Fruit fly (Drosophila melanogaster) whole organism, wandering third instar larva: ENCODE measurements around the gene CG6959.

ENCODE experiments used
- Abd-B ChIP-seq: fragments of >200 bp; optimal IDR thresholded peaks from 2 replicates; lab custom pipeline; 2017; ENCODE audit warnings: missing biosample characterization, missing genetic modification characterization
- CG32264 ChIP-seq: fragments of 200-800 bp; sonication (Bioruptor generic); optimal IDR thresholded peaks from 2 replicates; lab custom pipeline; 2016; ENCODE audit warnings: missing biosample characterization, missing genetic modification characterization
- CG9705 ChIP-seq: fragments of 200-800 bp; sonication (Bioruptor generic); optimal IDR thresholded peaks from 2 replicates; lab custom pipeline; 2018; ENCODE audit warnings: missing biosample characterization, mild to moderate bottlenecking, missing genetic modification characterization
- CrebA ChIP-seq: fragments of 200-800 bp; sonication (Bioruptor generic); optimal IDR thresholded peaks from 2 replicates; lab custom pipeline; 2016; ENCODE audit warnings: missing biosample characterization, mild to moderate bottlenecking, missing genetic modification characterization, borderline replicate concordance
- Dfd ChIP-seq: fragments of >200 bp; optimal IDR thresholded peaks from 2 replicates; lab custom pipeline; 2017; ENCODE audit warnings: missing biosample characterization, missing genetic modification characterization
- Dif ChIP-seq: fragments of 200-275, 200-300 bp; sonication (Bioruptor generic); optimal IDR thresholded peaks from 2 replicates; lab custom pipeline; 2018; ENCODE audit warnings: missing biosample characterization, missing genetic modification characterization; ENCODE audit not compliant: partially characterized antibody
- GATAd ChIP-seq: sonication (Bioruptor generic); optimal IDR thresholded peaks from 2 replicates; lab custom pipeline; 2016; ENCODE audit warnings: missing biosample characterization, missing genetic modification characterization
- HLH106 ChIP-seq: fragments of 200-800 bp; optimal IDR thresholded peaks from 3 replicates; lab custom pipeline; 2019; ENCODE audit warnings: missing biosample characterization, mild to moderate bottlenecking, missing genetic modification characterization, moderate library complexity
- Hnf4 ChIP-seq: fragments of 200-800 bp; sonication (Bioruptor generic); optimal IDR thresholded peaks from 2 replicates; lab custom pipeline; 2016; ENCODE audit warnings: missing biosample characterization, mild to moderate bottlenecking, missing genetic modification characterization
- Hr78 ChIP-seq: fragments of >200 bp; optimal IDR thresholded peaks from 2 replicates; lab custom pipeline; 2017; ENCODE audit warnings: missing biosample characterization, missing genetic modification characterization
- Hr83 ChIP-seq: fragments of 200-300 bp; sonication (Bioruptor generic); optimal IDR thresholded peaks from 2 replicates; lab custom pipeline; 2016; ENCODE audit warnings: missing biosample characterization, mild to moderate bottlenecking, missing genetic modification characterization, moderate library complexity; ENCODE audit not compliant: poor library complexity, severe bottlenecking
- Jra ChIP-seq: sonication (Bioruptor generic); optimal IDR thresholded peaks from 2 replicates; lab custom pipeline; 2016; ENCODE audit warnings: missing biosample characterization, missing genetic modification characterization
- Mio ChIP-seq: sonication (Bioruptor generic); optimal IDR thresholded peaks from 2 replicates; lab custom pipeline; 2016; ENCODE audit warnings: missing biosample characterization, missing genetic modification characterization
- Myc ChIP-seq: fragments of >200 bp; optimal IDR thresholded peaks from 2 replicates; lab custom pipeline; 2017
- N ChIP-seq: fragments of >200 bp; optimal IDR thresholded peaks from 2 replicates; lab custom pipeline; 2018; ENCODE audit warnings: missing biosample characterization, missing external identifiers, missing genetic modification characterization
- OdsH ChIP-seq: fragments of 200-800 bp; sonication (Bioruptor generic); optimal IDR thresholded peaks from 2 replicates; lab custom pipeline; 2016; ENCODE audit warnings: missing biosample characterization, mild to moderate bottlenecking, missing genetic modification characterization
- Rel ChIP-seq, 2 experiments: fragments of 200-800 bp; sonication (Bioruptor generic) in 1 of 2; optimal IDR thresholded peaks; 2 replicates in 1 of 2; 3 replicates in 1 of 2; lab custom pipeline; 2016 to 2019; ENCODE audit warnings: mild to moderate bottlenecking in 2 of 2, missing biosample characterization in 2 of 2, missing genetic modification characterization in 2 of 2, moderate library complexity in 1 of 2
- Sp1 ChIP-seq: fragments of 200-800 bp; sonication (Bioruptor generic); optimal IDR thresholded peaks from 3 replicates; lab custom pipeline; 2019; ENCODE audit warnings: missing biosample characterization, mild to moderate bottlenecking, missing genetic modification characterization, moderate library complexity
- Vsx2 ChIP-seq: fragments of 200-300, 225-300 bp; sonication (Bioruptor generic); optimal IDR thresholded peaks from 2 replicates; lab custom pipeline; 2018; ENCODE audit warnings: missing biosample characterization, missing genetic modification characterization; ENCODE audit not compliant: partially characterized antibody
- br ChIP-seq: fragments of 200-800 bp; sonication (Bioruptor generic); optimal IDR thresholded peaks from 2 replicates; lab custom pipeline; 2016; ENCODE audit warnings: missing biosample characterization, missing genetic modification characterization
- brk ChIP-seq: fragments of 200-800 bp; sonication (Bioruptor generic); optimal IDR thresholded peaks from 2 replicates; lab custom pipeline; 2016; ENCODE audit warnings: missing biosample characterization, mild to moderate bottlenecking, missing genetic modification characterization
- dl ChIP-seq, 2 experiments: fragments of 175-275, 200-275 bp in 1 of 2; fragments of 200-275 bp in 1 of 2; sonication (Bioruptor generic); optimal IDR thresholded peaks; lab custom pipeline; 2018; ENCODE audit warnings: mild to moderate bottlenecking in 2 of 2, missing biosample characterization in 2 of 2, missing genetic modification characterization in 2 of 2, moderate library complexity in 2 of 2; ENCODE audit not compliant: partially characterized antibody in 2 of 2, insufficient read depth in 1 of 2
- dmrt93B ChIP-seq: fragments of 200-800 bp; sonication (Bioruptor generic); optimal IDR thresholded peaks from 2 replicates; lab custom pipeline; 2018; ENCODE audit warnings: missing biosample characterization, mild to moderate bottlenecking, missing genetic modification characterization
- dsf ChIP-seq: sonication (Bioruptor generic); optimal IDR thresholded peaks from 2 replicates; lab custom pipeline; 2016; ENCODE audit warnings: missing biosample characterization, missing genetic modification characterization, borderline replicate concordance
- ey ChIP-seq: fragments of 200-800 bp; sonication (Bioruptor generic); optimal IDR thresholded peaks from 2 replicates; lab custom pipeline; 2016; ENCODE audit warnings: missing biosample characterization, missing genetic modification characterization
- foxo ChIP-seq, 2 experiments: fragments of 200-800 bp; sonication (Bioruptor generic); optimal IDR thresholded peaks; 2 replicates in 1 of 2; 3 replicates in 1 of 2; lab custom pipeline; 2016 to 2017; ENCODE audit warnings: missing biosample characterization in 2 of 2, missing genetic modification characterization in 2 of 2
- fru ChIP-seq: fragments of 200-800 bp; sonication (Bioruptor generic); optimal IDR thresholded peaks from 3 replicates; lab custom pipeline; 2016; ENCODE audit warnings: missing biosample characterization, mild to moderate bottlenecking, missing genetic modification characterization
- h ChIP-seq: fragments of 200-800 bp; sonication (Bioruptor generic); optimal IDR thresholded peaks from 3 replicates; lab custom pipeline; 2016; ENCODE audit warnings: missing biosample characterization, mild to moderate bottlenecking, missing genetic modification characterization
- jim ChIP-seq: fragments of 175-275, 200-325 bp; sonication (Bioruptor generic); optimal IDR thresholded peaks from 2 replicates; lab custom pipeline; 2016; ENCODE audit warnings: missing biosample characterization, mild to moderate bottlenecking, missing genetic modification characterization
- lola ChIP-seq: fragments of >200 bp; optimal IDR thresholded peaks from 2 replicates; lab custom pipeline; 2017; ENCODE audit warnings: missing biosample characterization, missing genetic modification characterization
- pan ChIP-seq: fragments of >200 bp; optimal IDR thresholded peaks from 2 replicates; lab custom pipeline; 2017
- psq ChIP-seq: fragments of 200-800 bp; sonication (Bioruptor generic); optimal IDR thresholded peaks from 3 replicates; lab custom pipeline; 2017; ENCODE audit warnings: missing biosample characterization, mild to moderate bottlenecking, missing genetic modification characterization, moderate library complexity
- rgr ChIP-seq: fragments of 200-800 bp; sonication (Bioruptor generic); optimal IDR thresholded peaks from 3 replicates; lab custom pipeline; 2016; ENCODE audit warnings: missing biosample characterization, mild to moderate bottlenecking, missing genetic modification characterization
- sv ChIP-seq: fragments of 200-800 bp; sonication (Bioruptor generic); optimal IDR thresholded peaks from 3 replicates; lab custom pipeline; 2016; ENCODE audit warnings: missing biosample characterization, missing genetic modification characterization
- tai ChIP-seq: sonication (Bioruptor generic); optimal IDR thresholded peaks from 2 replicates; lab custom pipeline; 2016; ENCODE audit warnings: missing biosample characterization, missing genetic modification characterization
- usp ChIP-seq: fragments of >200 bp; optimal IDR thresholded peaks from 2 replicates; lab custom pipeline; 2017; ENCODE audit warnings: missing biosample characterization, missing genetic modification characterization
- woc ChIP-seq: sonication (Bioruptor generic); optimal IDR thresholded peaks from 2 replicates; lab custom pipeline; 2016; ENCODE audit warnings: missing biosample characterization, mild to moderate bottlenecking, missing genetic modification characterization

The CG6959 gene

DNA sequence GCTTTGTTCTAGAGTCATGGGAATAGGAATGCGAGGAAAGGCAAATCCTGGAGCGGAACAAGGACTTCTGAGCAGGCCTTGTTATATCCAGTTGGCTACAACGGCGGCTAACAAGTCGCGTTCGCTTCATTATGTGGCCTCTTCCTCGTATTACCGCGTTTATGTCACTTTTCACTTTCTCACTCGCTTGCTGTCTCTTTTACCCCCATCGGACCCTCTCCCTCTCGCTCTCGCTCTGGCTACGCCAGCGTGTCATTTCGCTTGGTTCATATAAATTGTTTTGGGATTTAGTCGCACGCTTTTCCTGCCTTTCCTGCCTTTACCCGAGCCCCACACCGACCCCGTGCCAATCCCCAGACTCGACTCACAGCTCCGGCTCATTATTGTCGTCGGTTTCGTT, 13.0 kb downstream of the CG6959 start:
- TF ChIP-seq Abd-B = no peak
- no peak for TF ChIP-seq jim
- TF ChIP-seq usp (GFP tag; lab: Kevin White, UChicago) = no peak
- no peak for TF ChIP-seq GATAd (GFP tag; lab: Kevin White, UChicago)
- TF ChIP-seq Sp1 (GFP tag; lab: Kevin White, UChicago) = no peak
- no peak for TF ChIP-seq psq (GFP tag; lab: Kevin White, UChicago)
- no peak for TF ChIP-seq Vsx2 (GFP tag; lab: Kevin White, UChicago)
- TF ChIP-seq rgr (GFP tag; lab: Kevin White, UChicago) = no peak
- TF ChIP-seq Mio (GFP tag; lab: Kevin White, UChicago) = no peak
- no peak for TF ChIP-seq Dif (GFP tag; lab: Kevin White, UChicago)
- TF ChIP-seq N (GFP tag; lab: Kevin White, UChicago) = no peak
- TF ChIP-seq HLH106 (tag; lab: Kevin White, UChicago) = no peak
- no peak for TF ChIP-seq brk (GFP tag; lab: Kevin White, UChicago)
- TF ChIP-seq tai (GFP tag; lab: Kevin White, UChicago) = no peak
- TF ChIP-seq Hnf4 (GFP tag; lab: Kevin White, UChicago) = no peak
- no peak for TF ChIP-seq lola (GFP tag; lab: Kevin White, UChicago)
- no peak for TF ChIP-seq Hr78 (GFP tag; lab: Kevin White, UChicago)
- TF ChIP-seq ey (GFP tag; lab: Kevin White, UChicago) = no peak
- no peak for TF ChIP-seq dl (GFP tag; optimal IDR thresholded peaks at IDR 0.05; lab: Kevin White, UChicago; ENCODE audit: insufficient read depth in 1 of 2, partially characterized antibody in 2 of 2)
- no peak for TF ChIP-seq pan (lab: Kevin White, UChicago)

- TF ChIP-seq rgr (GFP tag; lab: Kevin White, UChicago) (peak; percentile 1), Sp1 (GFP tag; lab: Kevin White, UChicago) (no peak)
Measured at dm6 chr3R:11855156-11855555, 14.1 kb downstream of the CG6959 start.

DNA sequence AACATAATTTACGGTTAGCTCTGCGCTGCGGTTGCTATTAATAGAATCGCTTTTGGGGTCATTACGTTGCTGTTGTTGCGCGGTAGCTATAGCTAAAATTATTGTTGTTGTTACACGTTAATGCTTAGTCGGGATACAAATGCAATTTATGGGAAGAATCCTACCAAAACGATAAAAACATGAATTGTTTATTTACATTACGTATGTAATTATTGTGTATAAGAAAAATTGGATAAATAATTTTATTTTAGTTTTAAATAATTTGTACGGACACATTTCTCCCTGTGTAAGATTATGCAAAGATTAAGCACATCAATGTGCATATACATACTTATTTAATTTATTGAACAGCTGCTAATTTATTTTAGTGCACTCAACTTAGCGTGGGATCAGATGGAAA, 17.3 kb downstream of the CG6959 start:
- TF ChIP-seq h (GFP tag; lab: Kevin White, UChicago) = no peak
- no peak for TF ChIP-seq brk (GFP tag; lab: Kevin White, UChicago)
- TF ChIP-seq Abd-B = no peak
- TF ChIP-seq Rel (GFP tag; optimal IDR thresholded peaks at IDR 0.05; lab: Kevin White, UChicago) = no peak
- TF ChIP-seq Rel (tag; optimal IDR thresholded peaks at IDR 0.05; lab: Kevin White, UChicago) = no peak
- TF ChIP-seq Vsx2 (GFP tag; lab: Kevin White, UChicago) = no peak
- TF ChIP-seq foxo (GFP tag; optimal IDR thresholded peaks at IDR 0.05; lab: Kevin White, UChicago) = no peak
- no peak for TF ChIP-seq Mio (GFP tag; lab: Kevin White, UChicago)
- TF ChIP-seq lola (GFP tag; lab: Kevin White, UChicago) = no peak
- no peak for TF ChIP-seq dsf (GFP tag; lab: Kevin White, UChicago)
- TF ChIP-seq Jra = no peak
- no peak for TF ChIP-seq tai (GFP tag; lab: Kevin White, UChicago)
- TF ChIP-seq Sp1 (GFP tag; lab: Kevin White, UChicago) = no peak
- TF ChIP-seq fru (GFP tag; lab: Kevin White, UChicago) = no peak
- no peak for TF ChIP-seq dl (GFP tag; optimal IDR thresholded peaks at IDR 0.05; lab: Kevin White, UChicago; ENCODE audit: insufficient read depth in 1 of 2, partially characterized antibody in 2 of 2)
- TF ChIP-seq dmrt93B (GFP tag; lab: Kevin White, UChicago) = no peak

dm6 chr3R:11850917-11851897, 18.1 kb downstream of the CG6959 start:
- TF ChIP-seq tai (GFP tag; lab: Kevin White, UChicago) = no peak
- no peak for TF ChIP-seq Dfd
- TF ChIP-seq OdsH = peak; percentile 5
- no peak for TF ChIP-seq Hnf4 (GFP tag; lab: Kevin White, UChicago)
- TF ChIP-seq Sp1 (GFP tag; lab: Kevin White, UChicago) = peak; percentile 37
- TF ChIP-seq brk (GFP tag; lab: Kevin White, UChicago) = no peak
- TF ChIP-seq Hr83 (GFP tag; lab: Kevin White, UChicago) = no peak
- no peak for TF ChIP-seq dsf (GFP tag; lab: Kevin White, UChicago)
- no peak for TF ChIP-seq dmrt93B (GFP tag; lab: Kevin White, UChicago)
- no peak for TF ChIP-seq CG32264 (GFP tag; lab: Kevin White, UChicago)
- TF ChIP-seq Dif (GFP tag; lab: Kevin White, UChicago) = no peak
- peak; percentile 48 for TF ChIP-seq ey (GFP tag; lab: Kevin White, UChicago)
- no peak for TF ChIP-seq Myc (lab: Kevin White, UChicago)
- TF ChIP-seq br (GFP tag; lab: Kevin White, UChicago) = peak; percentile 15
- no peak for TF ChIP-seq dl (GFP tag; optimal IDR thresholded peaks at IDR 0.05; lab: Kevin White, UChicago; ENCODE audit: insufficient read depth in 1 of 2, partially characterized antibody in 2 of 2)
- peak; percentile 52 for TF ChIP-seq sv
- TF ChIP-seq rgr (GFP tag; lab: Kevin White, UChicago) = peak; percentile 10
- TF ChIP-seq Hr78 (GFP tag; lab: Kevin White, UChicago) = no peak
- TF ChIP-seq Rel (GFP tag; optimal IDR thresholded peaks at IDR 0.05; lab: Kevin White, UChicago) = no peak
- TF ChIP-seq Rel (tag; optimal IDR thresholded peaks at IDR 0.05; lab: Kevin White, UChicago) = no peak
- TF ChIP-seq GATAd (GFP tag; lab: Kevin White, UChicago) = no peak
- peak; percentile 43 for TF ChIP-seq HLH106 (tag; lab: Kevin White, UChicago)
- TF ChIP-seq CrebA (GFP tag; lab: Kevin White, UChicago) = no peak
- no peak for TF ChIP-seq CG9705
- TF ChIP-seq Mio (GFP tag; lab: Kevin White, UChicago) = no peak
- no peak for TF ChIP-seq jim
- TF ChIP-seq Jra = no peak
- peak; percentile 21 for TF ChIP-seq woc (GFP tag; lab: Kevin White, UChicago)
